Worm (Caenorhabditis elegans): ENCODE measurements around the gene T10H4.13.

The T10H4.13 gene

ce11 chrV:15267405-15267804 is at the start of gene T10H4.13:
TSS of gene T10H4.13 (minus strand) at chrV:15267505.
- TF ChIP-seq pha-4 (tag; optimal IDR thresholded peaks at IDR 0.05) (no peak), sptf-1 (tag; optimal IDR thresholded peaks at IDR 0.05) (no peak), nhr-12 (tag; optimal IDR thresholded peaks at IDR 0.05) (no peak), hlh-1 (tag; optimal IDR thresholded peaks at IDR 0.05) (no peak), ceh-43 (GFP tag; optimal IDR thresholded peaks at IDR 0.05) (no peak), unc-62 (GFP tag; optimal IDR thresholded peaks at IDR 0.05) (no peak), ztf-11 (tag; optimal IDR thresholded peaks at IDR 0.05) (no peak), nhr-28 (tag; optimal IDR thresholded peaks at IDR 0.05) (no peak), sem-2 (GFP tag; optimal IDR thresholded peaks at IDR 0.05) (no peak), cnd-1 (tag; optimal IDR thresholded peaks at IDR 0.05) (no peak), unc-39 (tag; optimal IDR thresholded peaks at IDR 0.05) (no peak), ceh-39 (tag; optimal IDR thresholded peaks at IDR 0.05) (no peak), mab-5 (tag; optimal IDR thresholded peaks at IDR 0.05) (no peak), drap-1 (GFP tag; optimal IDR thresholded peaks at IDR 0.05) (no peak)

- TF ChIP-seq ceh-83 (GFP tag; optimal IDR thresholded peaks at IDR 0.05) (no peak), zip-8 (tag; optimal IDR thresholded peaks at IDR 0.05) (no peak), lin-13 (tag; optimal IDR thresholded peaks at IDR 0.05) (no peak)
Measured at ce11 chrV:15315827-15316527, 48.7 kb upstream of the T10H4.13 start, which contains the start of the genes srt-22 and nhr-246. TSS of gene srt-22 (minus strand) at chrV:15315927. TSS of gene nhr-246 (plus strand) at chrV:15316477.

- TF ChIP-seq mls-2 (tag; optimal IDR thresholded peaks at IDR 0.05) (no peak), tbx-8 (GFP tag; optimal IDR thresholded peaks at IDR 0.05) (no peak), unc-62 (GFP tag; optimal IDR thresholded peaks at IDR 0.05) (no peak), mep-1 (tag; optimal IDR thresholded peaks at IDR 0.05) (no peak), blmp-1 (tag; optimal IDR thresholded peaks at IDR 0.05) (no peak), M03D4.4 (tag; optimal IDR thresholded peaks at IDR 0.05) (no peak), lin-32 (GFP tag; optimal IDR thresholded peaks at IDR 0.05) (no peak), cnd-1 (tag; optimal IDR thresholded peaks at IDR 0.05) (no peak), lin-13 (tag; optimal IDR thresholded peaks at IDR 0.05) (no peak), ces-1 (GFP tag; optimal IDR thresholded peaks at IDR 0.05) (no peak), mab-5 (tag; optimal IDR thresholded peaks at IDR 0.05) (no peak), unc-39 (tag; optimal IDR thresholded peaks at IDR 0.05) (no peak), sem-2 (GFP tag; optimal IDR thresholded peaks at IDR 0.05) (no peak), ceh-83 (GFP tag; optimal IDR thresholded peaks at IDR 0.05) (no peak), unc-120 (tag; optimal IDR thresholded peaks at IDR 0.05; ENCODE audit: poor library complexity, severe bottlenecking) (no peak)
Measured at ce11 chrV:15313529-15313928, 46.2 kb upstream of the T10H4.13 start.

ce11 chrV:15310780-15311179 is 43.5 kb upstream of the T10H4.13 start, which contains the start of gene irld-62:
TSS of gene irld-62 (plus strand) at chrV:15311080.
- TF ChIP-seq elt-1 (tag; optimal IDR thresholded peaks at IDR 0.05; ENCODE audit: borderline replicate concordance, insufficient read depth): no peak
- no peak for TF ChIP-seq ceh-39 (tag; optimal IDR thresholded peaks at IDR 0.05)
- TF ChIP-seq nhr-76 (tag; optimal IDR thresholded peaks at IDR 0.05): no peak
- no peak for TF ChIP-seq snpc-4 (tag; optimal IDR thresholded peaks at IDR 0.05)
- TF ChIP-seq mab-5 (tag; optimal IDR thresholded peaks at IDR 0.05): no peak
- TF ChIP-seq mep-1 (tag; optimal IDR thresholded peaks at IDR 0.05): no peak
- TF ChIP-seq nhr-28 (tag; optimal IDR thresholded peaks at IDR 0.05): no peak
- no peak for TF ChIP-seq nhr-237 (tag; optimal IDR thresholded peaks at IDR 0.05)
- no peak for TF ChIP-seq nhr-2 (tag; optimal IDR thresholded peaks at IDR 0.05)
- no peak for TF ChIP-seq ham-2 (GFP tag; optimal IDR thresholded peaks at IDR 0.05)
- no peak for TF ChIP-seq lin-13 (tag; optimal IDR thresholded peaks at IDR 0.05)
- TF ChIP-seq unc-120 (tag; optimal IDR thresholded peaks at IDR 0.05; ENCODE audit: poor library complexity, severe bottlenecking): no peak
- no peak for TF ChIP-seq tbx-8 (GFP tag; optimal IDR thresholded peaks at IDR 0.05)
- TF ChIP-seq bed-3 (GFP tag; optimal IDR thresholded peaks at IDR 0.05): no peak
- no peak for TF ChIP-seq mls-2 (tag; optimal IDR thresholded peaks at IDR 0.05)
- no peak for TF ChIP-seq ztf-11 (tag; optimal IDR thresholded peaks at IDR 0.05)
- TF ChIP-seq ceh-83 (GFP tag; optimal IDR thresholded peaks at IDR 0.05): no peak
- no peak for TF ChIP-seq lsy-2 (tag; optimal IDR thresholded peaks at IDR 0.05)

Data from whole organism, mixed stage, embryonic.